Worm (Caenorhabditis elegans) whole organism, mixed stage, embryonic: Measurements from ENCODE around the gene F44D12.16.

ENCODE experiments used
- ces-1 ChIP-seq: fragments of 150-350 bp; optimal IDR thresholded peaks from 2 replicates; lab custom pipeline; 2014; ENCODE audit warnings: missing biosample characterization, missing genetic modification reagents, missing genetic modification characterization
- drap-1 ChIP-seq: fragments of 200-800 bp; sonication (Bioruptor generic); optimal IDR thresholded peaks from 3 replicates; lab custom pipeline; 2018; ENCODE audit warnings: mild to moderate bottlenecking, missing genetic modification characterization, missing compliant biosample characterization
- flh-1 ChIP-seq: fragments of 200-800 bp; sonication (Bioruptor generic); optimal IDR thresholded peaks from 2 replicates; lab custom pipeline; 2018; ENCODE audit warnings: mild to moderate bottlenecking, missing genetic modification characterization, moderate library complexity, missing compliant biosample characterization
- mab-5 ChIP-seq: fragments of 150-350 bp; optimal IDR thresholded peaks from 2 replicates; lab custom pipeline; 2014; ENCODE audit warnings: missing biosample characterization, missing genetic modification characterization
- mep-1 ChIP-seq: fragments of 150-350 bp; optimal IDR thresholded peaks from 2 replicates; lab custom pipeline; 2017; ENCODE audit warnings: missing biosample characterization, missing genetic modification reagents, missing genetic modification characterization, inconsistent platforms
- mls-2 ChIP-seq: sonication (generic microtip); optimal IDR thresholded peaks from 2 replicates; lab custom pipeline; 2016; ENCODE audit warnings: mild to moderate bottlenecking, missing genetic modification characterization, moderate library complexity, missing compliant biosample characterization
- nhr-237 ChIP-seq: fragments of 150-350 bp; optimal IDR thresholded peaks from 2 replicates; lab custom pipeline; 2014; ENCODE audit warnings: missing biosample characterization, missing genetic modification characterization
- nhr-28 ChIP-seq: fragments of 150-350 bp; optimal IDR thresholded peaks from 2 replicates; lab custom pipeline; 2014; ENCODE audit warnings: missing biosample characterization, missing genetic modification characterization
- sem-2 ChIP-seq: fragments of 200-800 bp; sonication (Bioruptor generic); optimal IDR thresholded peaks from 2 replicates; lab custom pipeline; 2018; ENCODE audit warnings: mild to moderate bottlenecking, missing genetic modification characterization, missing compliant biosample characterization
- snpc-4 ChIP-seq: fragments of 150-350 bp; optimal IDR thresholded peaks from 2 replicates; lab custom pipeline; 2014; ENCODE audit warnings: missing biosample characterization, missing genetic modification characterization
- sptf-1 ChIP-seq: sonication (generic microtip); optimal IDR thresholded peaks from 2 replicates; lab custom pipeline; 2017; ENCODE audit warnings: mild to moderate bottlenecking, missing genetic modification characterization, moderate library complexity, missing compliant biosample characterization
- unc-120 ChIP-seq: sonication (generic microtip); optimal IDR thresholded peaks from 2 replicates; lab custom pipeline; 2017; ENCODE audit warnings: missing genetic modification characterization, missing compliant biosample characterization; ENCODE audit not compliant: poor library complexity, severe bottlenecking
- ztf-11 ChIP-seq: fragments of 150-350 bp; optimal IDR thresholded peaks from 2 replicates; lab custom pipeline; 2014; ENCODE audit warnings: missing biosample characterization, missing genetic modification characterization

DNA sequence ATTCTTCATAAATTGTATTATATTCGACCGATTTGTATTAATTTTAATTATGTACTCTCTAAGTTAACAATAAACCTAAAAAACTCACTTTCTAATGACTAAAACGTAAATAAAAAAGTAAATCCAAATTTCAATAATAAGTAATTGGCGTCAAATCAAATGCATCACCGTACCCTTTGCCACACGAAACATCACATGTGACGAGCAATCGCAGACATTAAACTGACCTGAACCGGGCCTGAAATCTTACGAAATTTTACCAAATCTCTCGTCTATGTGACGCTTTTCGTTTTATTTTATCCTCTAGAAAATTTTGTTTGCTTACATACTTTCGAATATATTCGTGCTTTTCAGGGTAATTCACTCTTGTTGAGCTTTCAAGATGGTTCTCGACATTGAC is 25.5 kb upstream of the F44D12.16 start, which contains the start of the genes C47E12.2 and sars-1:
- TF ChIP-seq ztf-11 (tag; lab: Kevin White, UChicago) (no peak), mls-2 (tag; lab: Kevin White, UChicago) (no peak), snpc-4 (tag; lab: Kevin White, UChicago) (no peak), mep-1 (tag; lab: Kevin White, UChicago) (no peak), drap-1 (GFP tag; lab: Kevin White, UChicago) (no peak), nhr-28 (tag; lab: Kevin White, UChicago) (no peak), sem-2 (no peak), unc-120 (tag; lab: Kevin White, UChicago) (no peak), flh-1 (GFP tag; lab: Kevin White, UChicago) (no peak), ces-1 (GFP tag; lab: Kevin White, UChicago) (no peak), sptf-1 (tag; lab: Kevin White, UChicago) (no peak), mab-5 (tag; lab: Kevin White, UChicago) (no peak), nhr-237 (tag; lab: Kevin White, UChicago) (no peak)
